Fruit fly (Drosophila melanogaster): ENCODE measurements around the gene CG5953.
A peak's percentile ranks its signal among the peaks of the same experiment; 100 is the strongest.

CG5953 gene

dm6 chr2L:16544563-16545066 is 11.9 kb upstream of the CG5953 start, which contains the start of gene mtgo (continued):
- peak; percentile 84 for TF ChIP-seq lab (GFP tag; optimal IDR thresholded peaks at IDR 0.05)
- peak; percentile 17 for TF ChIP-seq trem (tag; optimal IDR thresholded peaks at IDR 0.05)
- TF ChIP-seq pnt (GFP tag; optimal IDR thresholded peaks at IDR 0.05): no peak
- TF ChIP-seq dm (GFP tag; optimal IDR thresholded peaks at IDR 0.05): no peak
- TF ChIP-seq CG14860 (GFP tag; IDR thresholded peaks at IDR 0.05; ENCODE audit: partially characterized antibody): no peak
- TF ChIP-seq ab (GFP tag; optimal IDR thresholded peaks at IDR 0.05): no peak
- no peak for TF ChIP-seq prd (optimal IDR thresholded peaks at IDR 0.05)
- TF ChIP-seq prd (GFP tag; IDR thresholded peaks at IDR 0.05): peak; percentile 53; the same call in 2 of the 3 replicates
- TF ChIP-seq CG17359 (tag; optimal IDR thresholded peaks at IDR 0.05): peak; percentile 78
- no peak for TF ChIP-seq CG7271 (tag; optimal IDR thresholded peaks at IDR 0.05)
- no peak for TF ChIP-seq sima (GFP tag; optimal IDR thresholded peaks at IDR 0.05)
- TF ChIP-seq ewg (GFP tag; optimal IDR thresholded peaks at IDR 0.05): no peak
- TF ChIP-seq sim (GFP tag; IDR thresholded peaks at IDR 0.05): no peak
- no peak for TF ChIP-seq CG5245 (GFP tag; optimal IDR thresholded peaks at IDR 0.05)
- peak in 1 of 2 experiments; percentile 58 for TF ChIP-seq Hr51 (GFP tag; optimal IDR thresholded peaks at IDR 0.05)
- TF ChIP-seq CoRest (tag; optimal IDR thresholded peaks at IDR 0.05): peak; percentile 10
- TF ChIP-seq trh (GFP tag; optimal IDR thresholded peaks at IDR 0.05): no peak
- TF ChIP-seq ftz-f1 (GFP tag; optimal IDR thresholded peaks at IDR 0.05): no peak
- no peak for TF ChIP-seq sna (GFP tag; IDR thresholded peaks at IDR 0.05; ENCODE audit: partially characterized antibody)
- peak; percentile 67 for TF ChIP-seq HHEX (GFP tag; optimal IDR thresholded peaks at IDR 0.05)
- TF ChIP-seq CG14667 (GFP tag; IDR thresholded peaks at IDR 0.05): no peak
- TF ChIP-seq corto (GFP tag; optimal IDR thresholded peaks at IDR 0.05): no peak
- no peak for TF ChIP-seq NC2β (GFP tag; optimal IDR thresholded peaks at IDR 0.05)
- TF ChIP-seq grau (tag; optimal IDR thresholded peaks at IDR 0.05): peak; percentile 50
- TF ChIP-seq Hmx (GFP tag; optimal IDR thresholded peaks at IDR 0.05): no peak
- TF ChIP-seq zf30C (GFP tag; optimal IDR thresholded peaks at IDR 0.05): peak; percentile 38
- no peak for TF ChIP-seq Dip2 (GFP tag; IDR thresholded peaks at IDR 0.05)
- no peak for TF ChIP-seq CG2199 (GFP tag; IDR thresholded peaks at IDR 0.05)
- no peak for TF ChIP-seq Spps (tag; optimal IDR thresholded peaks at IDR 0.05)
- no peak for TF ChIP-seq disco-r (GFP tag; optimal IDR thresholded peaks at IDR 0.05)
- no peak for TF ChIP-seq HLH54F (GFP tag; optimal IDR thresholded peaks at IDR 0.05)
- TF ChIP-seq Opbp (GFP tag; IDR thresholded peaks at IDR 0.05; ENCODE audit: partially characterized antibody): no peak
- TF ChIP-seq rib (GFP tag; IDR thresholded peaks at IDR 0.05): no peak
- no peak for TF ChIP-seq klu (GFP tag; IDR thresholded peaks at IDR 0.05)
- no peak for TF ChIP-seq Abd-B (GFP tag; optimal IDR thresholded peaks at IDR 0.05)
- TF ChIP-seq CG7357 (GFP tag; IDR thresholded peaks at IDR 0.05): no peak
- TF ChIP-seq CG2116 (GFP tag; optimal IDR thresholded peaks at IDR 0.05): no peak
- TF ChIP-seq CG4360 (GFP tag; IDR thresholded peaks at IDR 0.05): no peak
- no peak for TF ChIP-seq CG31365 (tag; optimal IDR thresholded peaks at IDR 0.05)
- no peak for TF ChIP-seq CG9215 (GFP tag; IDR thresholded peaks at IDR 0.05)
- TF ChIP-seq CG7928 (GFP tag; optimal IDR thresholded peaks at IDR 0.05): no peak
- peak; percentile 34; the same call in 1 of the 3 replicates for TF ChIP-seq CG34224 (GFP tag; IDR thresholded peaks at IDR 0.05; ENCODE audit: partially characterized antibody)
- TF ChIP-seq CG12942 (GFP tag; optimal IDR thresholded peaks at IDR 0.05): no peak
- TF ChIP-seq pfk (GFP tag; optimal IDR thresholded peaks at IDR 0.05): no peak
- TF ChIP-seq D19B (GFP tag; optimal IDR thresholded peaks at IDR 0.05): peak; percentile 12
- TF ChIP-seq Max (GFP tag; optimal IDR thresholded peaks at IDR 0.05): no peak
- no peak for TF ChIP-seq zen2 (GFP tag; IDR thresholded peaks at IDR 0.05; ENCODE audit: partially characterized antibody)
- no peak for TF ChIP-seq HLHmδ (GFP tag; optimal IDR thresholded peaks at IDR 0.05)
- TF ChIP-seq CG12155 (GFP tag; optimal IDR thresholded peaks at IDR 0.05): no peak
- no peak for TF ChIP-seq Myb (GFP tag; optimal IDR thresholded peaks at IDR 0.05)
- no peak for TF ChIP-seq Dfd (GFP tag; optimal IDR thresholded peaks at IDR 0.05)
